Fruit fly (Drosophila melanogaster): Measurements from ENCODE around the gene CG31495.
A peak's percentile ranks its signal among the peaks of the same experiment; 100 is the strongest.

Gene CG31495

DNA sequence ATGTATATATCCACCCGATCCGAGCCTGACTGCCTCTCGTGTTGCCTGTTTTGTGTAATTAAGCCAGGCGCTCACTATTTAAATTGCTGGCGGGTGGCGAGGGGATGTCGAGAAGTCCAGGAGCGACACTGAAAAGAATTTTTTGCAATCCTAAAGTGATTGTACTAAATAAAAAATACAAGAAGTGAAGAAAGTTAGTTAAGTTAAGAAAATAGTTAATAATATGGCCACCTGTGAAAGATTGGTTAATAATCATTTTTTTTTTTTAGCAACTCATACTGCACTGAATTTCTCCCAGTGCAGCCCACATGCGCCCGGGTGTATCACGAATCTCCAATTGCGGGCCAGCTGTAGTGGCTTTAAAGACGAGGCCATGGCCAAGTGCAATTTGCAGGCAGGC lies 1.2 kb upstream of the CG31495 start:
- no peak for TF ChIP-seq CG32121 (GFP tag; IDR thresholded peaks at IDR 0.05)
- peak; percentile 44 for TF ChIP-seq CG8301 (tag; optimal IDR thresholded peaks at IDR 0.05)
- TF ChIP-seq Ets98B (GFP tag; IDR thresholded peaks at IDR 0.05), result peak; percentile 41; the same call in 1 of the 2 replicates
- peak; percentile 41; the same call in 1 of the 3 replicates for TF ChIP-seq CG4496 (GFP tag; IDR thresholded peaks at IDR 0.05)
- TF ChIP-seq CG15710 (tag; optimal IDR thresholded peaks at IDR 0.05), result peak; percentile 75
- TF ChIP-seq CG9948 (tag; optimal IDR thresholded peaks at IDR 0.05), result peak; percentile 64
- peak; percentile 57 for TF ChIP-seq CG17806 (tag; optimal IDR thresholded peaks at IDR 0.05)
- no peak for TF ChIP-seq rn (GFP tag; IDR thresholded peaks at IDR 0.05)
- TF ChIP-seq CG10348 (GFP tag; IDR thresholded peaks at IDR 0.05), result no peak
- TF ChIP-seq Pif1B (GFP tag; optimal IDR thresholded peaks at IDR 0.05), result peak; percentile 67
- TF ChIP-seq Snoo (tag; optimal IDR thresholded peaks at IDR 0.05), result peak; percentile 3
- TF ChIP-seq Pif1A (GFP tag; optimal IDR thresholded peaks at IDR 0.05), result peak; percentile 57
- TF ChIP-seq CG13204 (GFP tag; optimal IDR thresholded peaks at IDR 0.05), result peak; percentile 20
- no peak for TF ChIP-seq EcR (GFP tag; optimal IDR thresholded peaks at IDR 0.05)
- TF ChIP-seq CG8159 (tag; optimal IDR thresholded peaks at IDR 0.05), result peak; percentile 69
- TF ChIP-seq gl (tag; optimal IDR thresholded peaks at IDR 0.05), result peak; percentile 25
- peak; percentile 72 for TF ChIP-seq CG14655 (GFP tag; optimal IDR thresholded peaks at IDR 0.05)
- 0 out of 2 replicates have a peak, but pooled peaks have one; percentile 36 for TF ChIP-seq CG12605 (GFP tag; IDR thresholded peaks at IDR 0.05)
- no peak for TF ChIP-seq D1 (tag; optimal IDR thresholded peaks at IDR 0.05)
- TF ChIP-seq CG34367 (tag; optimal IDR thresholded peaks at IDR 0.05), result peak; percentile 62
- peak; percentile 39; the same call in 1 of the 3 replicates for TF ChIP-seq fd96Ca (GFP tag; IDR thresholded peaks at IDR 0.05)

- no peak for TF ChIP-seq CG10348 (GFP tag; IDR thresholded peaks at IDR 0.05)
- TF ChIP-seq CG8159 (tag; optimal IDR thresholded peaks at IDR 0.05), result no peak
- no peak for TF ChIP-seq CG32121 (GFP tag; IDR thresholded peaks at IDR 0.05)
- peak; percentile 30 for TF ChIP-seq D1 (tag; optimal IDR thresholded peaks at IDR 0.05)
These were observed 1.9 kb downstream of the CG31495 start, which contains the start of gene Nsf2 for dm6 chr3R:13837807-13838206. Gene Nsf2 (minus strand): TSS chr3R:13837991.

dm6 chr3R:13834551-13834950 lies 5.2 kb downstream of the CG31495 start:
- no peak for TF ChIP-seq CG10348 (GFP tag; IDR thresholded peaks at IDR 0.05)
- TF ChIP-seq Snoo (tag; optimal IDR thresholded peaks at IDR 0.05), result no peak
- no peak for TF ChIP-seq CG13204 (GFP tag; optimal IDR thresholded peaks at IDR 0.05)
- no peak for TF ChIP-seq CG9948 (tag; optimal IDR thresholded peaks at IDR 0.05)
- no peak for TF ChIP-seq gl (tag; optimal IDR thresholded peaks at IDR 0.05)
- TF ChIP-seq Pif1A (GFP tag; optimal IDR thresholded peaks at IDR 0.05), result no peak
- TF ChIP-seq D1 (tag; optimal IDR thresholded peaks at IDR 0.05), result no peak
- no peak for TF ChIP-seq CG17806 (tag; optimal IDR thresholded peaks at IDR 0.05)
- no peak for TF ChIP-seq CG14655 (GFP tag; optimal IDR thresholded peaks at IDR 0.05)
- no peak for TF ChIP-seq EcR (GFP tag; optimal IDR thresholded peaks at IDR 0.05)
- no peak for TF ChIP-seq Pif1B (GFP tag; optimal IDR thresholded peaks at IDR 0.05)
- TF ChIP-seq CG32121 (GFP tag; IDR thresholded peaks at IDR 0.05), result no peak
- no peak for TF ChIP-seq CG8301 (tag; optimal IDR thresholded peaks at IDR 0.05)
- no peak for TF ChIP-seq Ets98B (GFP tag; IDR thresholded peaks at IDR 0.05)
- no peak for TF ChIP-seq rn (GFP tag; IDR thresholded peaks at IDR 0.05)
- TF ChIP-seq CG8159 (tag; optimal IDR thresholded peaks at IDR 0.05), result no peak

DNA sequence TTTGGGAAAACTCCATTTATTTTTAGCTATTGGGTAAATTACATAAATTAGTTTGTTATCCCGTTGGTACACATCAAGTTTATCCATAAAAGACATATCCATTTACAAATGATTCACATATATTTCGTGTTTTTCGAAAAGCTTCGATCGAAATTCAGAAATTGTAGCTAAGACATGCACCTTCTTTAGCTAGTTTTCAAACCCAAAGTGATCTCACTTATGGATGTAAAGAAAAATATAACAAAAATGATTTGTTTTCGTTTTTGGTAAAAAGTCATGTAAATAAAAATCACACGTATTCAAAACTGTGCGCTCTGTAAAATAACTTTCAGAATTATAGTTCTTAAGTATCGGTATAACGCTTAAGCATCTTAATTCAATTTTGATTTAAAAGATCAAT lies 6.2 kb downstream of the CG31495 start:
- no peak for TF ChIP-seq Pif1B (GFP tag; optimal IDR thresholded peaks at IDR 0.05)
- no peak for TF ChIP-seq CG10348 (GFP tag; IDR thresholded peaks at IDR 0.05)
- TF ChIP-seq D1 (tag; optimal IDR thresholded peaks at IDR 0.05), result peak; percentile 52

DNA sequence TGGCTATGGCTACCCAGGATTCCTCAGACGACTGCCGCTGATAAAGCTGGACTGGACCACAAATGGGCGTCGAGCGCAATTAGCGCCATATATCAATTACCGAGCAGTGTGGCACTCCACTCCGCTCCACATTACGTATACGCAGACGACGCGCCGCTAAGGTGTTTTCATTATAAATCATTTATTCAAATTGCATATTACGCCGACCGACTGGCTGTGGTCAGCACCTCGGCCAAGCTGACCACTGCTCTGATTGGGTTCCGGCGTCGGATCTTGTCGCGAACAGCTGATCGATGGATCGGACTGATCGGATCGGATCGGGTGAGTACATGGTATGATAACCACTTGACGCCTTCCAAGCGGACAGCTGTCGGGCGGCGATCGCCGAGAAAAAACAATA lies 6.8 kb downstream of the CG31495 start:
- TF ChIP-seq Pif1B (GFP tag; optimal IDR thresholded peaks at IDR 0.05) (no peak), fd96Ca (GFP tag; IDR thresholded peaks at IDR 0.05) (no peak), CG8301 (tag; optimal IDR thresholded peaks at IDR 0.05) (no peak), CG4496 (GFP tag; IDR thresholded peaks at IDR 0.05) (peak; percentile 55; the same call in 1 of the 3 replicates), CG17806 (tag; optimal IDR thresholded peaks at IDR 0.05) (no peak)

dm6 chr3R:13831596-13832119 lies 8.1 kb downstream of the CG31495 start:
- TF ChIP-seq EcR (GFP tag; optimal IDR thresholded peaks at IDR 0.05) (no peak), CG10348 (GFP tag; IDR thresholded peaks at IDR 0.05) (no peak), CG17806 (tag; optimal IDR thresholded peaks at IDR 0.05) (peak; percentile 1), Pif1B (GFP tag; optimal IDR thresholded peaks at IDR 0.05) (peak; percentile 72), CG14655 (GFP tag; optimal IDR thresholded peaks at IDR 0.05) (peak; percentile 26), fd96Ca (GFP tag; IDR thresholded peaks at IDR 0.05) (peak; percentile 84), CG32121 (GFP tag; IDR thresholded peaks at IDR 0.05) (peak; percentile 90), CG4496 (GFP tag; IDR thresholded peaks at IDR 0.05) (no peak), Pif1A (GFP tag; optimal IDR thresholded peaks at IDR 0.05) (peak; percentile 61), CG34367 (tag; optimal IDR thresholded peaks at IDR 0.05) (no peak), CG12605 (GFP tag; IDR thresholded peaks at IDR 0.05) (0 out of 2 replicates have a peak, but pooled peaks have one; percentile 22), CG15710 (tag; optimal IDR thresholded peaks at IDR 0.05) (peak; percentile 70), Snoo (tag; optimal IDR thresholded peaks at IDR 0.05) (peak; percentile 89), D1 (tag; optimal IDR thresholded peaks at IDR 0.05) (no peak), Ets98B (GFP tag; IDR thresholded peaks at IDR 0.05) (peak; percentile 93), rn (GFP tag; IDR thresholded peaks at IDR 0.05) (0 out of 2 replicates have a peak, but pooled peaks have one; percentile 21), CG8301 (tag; optimal IDR thresholded peaks at IDR 0.05) (no peak), gl (tag; optimal IDR thresholded peaks at IDR 0.05) (no peak), CG13204 (GFP tag; optimal IDR thresholded peaks at IDR 0.05) (peak; percentile 42), CG9948 (tag; optimal IDR thresholded peaks at IDR 0.05) (peak; percentile 38), CG8159 (tag; optimal IDR thresholded peaks at IDR 0.05) (peak; percentile 43)

Data from whole organism, pupa.